Fruit fly (Drosophila melanogaster) whole organism, embryonic: Measurements from ENCODE around the gene CheB38c.
A peak's percentile ranks its signal among the peaks of the same experiment; 100 is the strongest.

ENCODE experiments used
- BEAF-32 ChIP-seq: fragments of 200-800 bp; sonication (Bioruptor generic); optimal IDR thresholded peaks from 3 replicates; lab custom pipeline; 2017; ENCODE audit warnings: missing biosample characterization, missing genetic modification characterization, mild to moderate bottlenecking, moderate library complexity, missing genetic modification reagents
- CG11695 ChIP-seq: fragments of 200-800 bp; sonication (Bioruptor generic); IDR thresholded peaks from 3 replicates; pipeline ENCODE4 v1.3.6; 2022; ENCODE audit warnings: missing biosample characterization, missing genetic modification characterization
- CG12104 ChIP-seq: fragments of 200-800 bp; sonication (Bioruptor generic); optimal IDR thresholded peaks from 3 replicates; lab custom pipeline; 2016; ENCODE audit warnings: missing biosample characterization, missing genetic modification characterization
- CG12769 ChIP-seq: fragments of 200-800 bp; sonication (Bioruptor generic); optimal IDR thresholded peaks from 2 replicates; lab custom pipeline; 2019; ENCODE audit warnings: missing biosample characterization, mild to moderate bottlenecking, missing genetic modification characterization, moderate library complexity
- CG14050 ChIP-seq: fragments of 200-800 bp; sonication (Bioruptor generic); IDR thresholded peaks from 3 replicates; pipeline ENCODE4 v1.3.6; 2022; ENCODE audit warnings: missing biosample characterization, missing genetic modification characterization
- CG14441 ChIP-seq: fragments of 200-800 bp; sonication (Bioruptor generic); IDR thresholded peaks from 2 replicates; pipeline ENCODE4 v1.3.6; 2022; ENCODE audit warnings: missing biosample characterization, missing genetic modification characterization
- CG15011 ChIP-seq: fragments of 200-800 bp; sonication (Bioruptor generic); optimal IDR thresholded peaks from 3 replicates; lab custom pipeline; 2018; ENCODE audit warnings: missing biosample characterization, mild to moderate bottlenecking, missing genetic modification characterization
- CG15073 ChIP-seq: fragments of 200-800 bp; sonication (Bioruptor generic); optimal IDR thresholded peaks from 2 replicates; lab custom pipeline; 2016; ENCODE audit warnings: missing biosample characterization, missing genetic modification characterization
- CG17328 ChIP-seq: fragments of 200-800 bp; sonication (Bioruptor generic); IDR thresholded peaks from 2 replicates; pipeline ENCODE4 v1.3.6; 2022; ENCODE audit warnings: missing biosample characterization, missing genetic modification characterization
- CG17385 ChIP-seq: fragments of 200-800 bp; sonication (Bioruptor generic); optimal IDR thresholded peaks from 3 replicates; lab custom pipeline; 2018; ENCODE audit warnings: missing biosample characterization, mild to moderate bottlenecking, missing genetic modification characterization
- CG17829 ChIP-seq: fragments of 200-800 bp; optimal IDR thresholded peaks from 2 replicates; lab custom pipeline; 2019; ENCODE audit warnings: missing biosample characterization, mild to moderate bottlenecking, missing genetic modification characterization, moderate library complexity
- CG17912 ChIP-seq: fragments of 200-800 bp; sonication (Bioruptor generic); optimal IDR thresholded peaks from 2 replicates; lab custom pipeline; 2018; ENCODE audit warnings: missing biosample characterization, mild to moderate bottlenecking, missing genetic modification characterization
- CG2678 ChIP-seq: fragments of 200-800 bp; sonication (Bioruptor generic); optimal IDR thresholded peaks from 3 replicates; lab custom pipeline; 2019; ENCODE audit warnings: missing biosample characterization, mild to moderate bottlenecking, missing genetic modification characterization, moderate library complexity
- CG30403 ChIP-seq: fragments of 200-800 bp; sonication (Bioruptor generic); optimal IDR thresholded peaks from 3 replicates; lab custom pipeline; 2016; ENCODE audit warnings: missing biosample characterization, missing genetic modification characterization
- CG34224 ChIP-seq: fragments of 200-800 bp; sonication (Bioruptor generic); IDR thresholded peaks from 3 replicates; pipeline ENCODE4 v1.3.6; 2022; ENCODE audit warnings: missing biosample characterization, missing genetic modification characterization; ENCODE audit not compliant: partially characterized antibody
- CG4404 ChIP-seq: fragments of 200-800 bp; sonication (Bioruptor generic); IDR thresholded peaks from 2 replicates; pipeline ENCODE4 v1.3.6; 2022; ENCODE audit warnings: missing biosample characterization, missing genetic modification characterization
- CG4424 ChIP-seq: fragments of 200-800 bp; sonication (Bioruptor generic); optimal IDR thresholded peaks from 3 replicates; lab custom pipeline; 2016; ENCODE audit warnings: missing biosample characterization, missing genetic modification characterization
- CG4617 ChIP-seq: fragments of 200-800 bp; sonication (Bioruptor generic); optimal IDR thresholded peaks from 3 replicates; lab custom pipeline; 2016; ENCODE audit warnings: missing biosample characterization, missing genetic modification characterization, borderline replicate concordance
- CG8944 ChIP-seq: fragments of 200-800 bp; sonication (Bioruptor generic); optimal IDR thresholded peaks from 3 replicates; lab custom pipeline; 2016; ENCODE audit warnings: missing biosample characterization, missing genetic modification characterization
- CG9215 ChIP-seq: fragments of 200-800 bp; sonication (Bioruptor generic); IDR thresholded peaks from 2 replicates; pipeline ENCODE4 v1.3.6; 2022; ENCODE audit warnings: missing biosample characterization, missing genetic modification characterization
- D19B ChIP-seq: fragments of 200-800 bp; sonication (Bioruptor generic); optimal IDR thresholded peaks from 2 replicates; lab custom pipeline; 2017; ENCODE audit warnings: missing biosample characterization, mild to moderate bottlenecking, missing genetic modification characterization
- ERR ChIP-seq: fragments of 200-800 bp; sonication (Bioruptor generic); optimal IDR thresholded peaks from 2 replicates; lab custom pipeline; 2016; ENCODE audit warnings: missing biosample characterization, missing genetic modification characterization
- Eip74EF ChIP-seq, 2 experiments: fragments of 200-800 bp in 1 of 2; fragments of >200 bp in 1 of 2; sonication (Bioruptor generic) in 1 of 2; optimal IDR thresholded peaks; 2 replicates each; lab custom pipeline; 2017 to 2019; ENCODE audit warnings: missing biosample characterization in 2 of 2, missing genetic modification characterization in 2 of 2, mild to moderate bottlenecking in 1 of 2, moderate library complexity in 1 of 2
- HLHmδ ChIP-seq: fragments of 200-800 bp; sonication (Bioruptor generic); optimal IDR thresholded peaks from 2 replicates; lab custom pipeline; 2018; ENCODE audit warnings: missing biosample characterization, mild to moderate bottlenecking, missing genetic modification characterization, moderate library complexity
- HmgD ChIP-seq: fragments of 200-800 bp; sonication (Bioruptor generic); optimal IDR thresholded peaks from 3 replicates; lab custom pipeline; 2016; ENCODE audit warnings: missing biosample characterization, missing genetic modification characterization
- Lpt ChIP-seq: fragments of >200 bp; optimal IDR thresholded peaks from 2 replicates; lab custom pipeline; 2018; ENCODE audit warnings: missing biosample characterization, missing genetic modification characterization
- MTF-1 ChIP-seq: fragments of 200-800 bp; sonication (Bioruptor generic); optimal IDR thresholded peaks from 2 replicates; lab custom pipeline; 2018; ENCODE audit warnings: missing biosample characterization, mild to moderate bottlenecking, missing genetic modification characterization, borderline replicate concordance
- Med ChIP-seq: fragments of 200-800 bp; sonication (Bioruptor generic); peaks from one replicate; lab custom pipeline; 2016; ENCODE audit warnings: missing biosample characterization, missing genetic modification characterization, mild to moderate bottlenecking, inconsistent platforms, moderate library complexity
- Myb ChIP-seq: fragments of 200-800 bp; sonication (Bioruptor generic); optimal IDR thresholded peaks from 2 replicates; lab custom pipeline; 2016; ENCODE audit warnings: missing biosample characterization, missing genetic modification characterization
- Ptx1 ChIP-seq: fragments of 200-800 bp; sonication (Bioruptor generic); IDR thresholded peaks from 2 replicates; pipeline ENCODE4 v1.3.6; 2022; ENCODE audit warnings: missing biosample characterization, missing genetic modification characterization
- YL-1 ChIP-seq: fragments of 200-800 bp; sonication (Bioruptor generic); optimal IDR thresholded peaks from 3 replicates; lab custom pipeline; 2017; ENCODE audit warnings: missing biosample characterization, mild to moderate bottlenecking, missing genetic modification characterization
- ato ChIP-seq: fragments of 200-800 bp; sonication (Bioruptor generic); IDR thresholded peaks from 2 replicates; pipeline ENCODE4 v1.3.6; 2022; ENCODE audit warnings: missing biosample characterization, missing genetic modification characterization; ENCODE audit not compliant: partially characterized antibody
- bigmax ChIP-seq: fragments of 200-800 bp; sonication (Bioruptor generic); optimal IDR thresholded peaks from 2 replicates; lab custom pipeline; 2018; ENCODE audit warnings: missing biosample characterization, mild to moderate bottlenecking, missing genetic modification characterization
- bowl ChIP-seq: fragments of 200-800 bp; sonication (Bioruptor generic); IDR thresholded peaks from 2 replicates; pipeline ENCODE4 v1.3.6; 2022; ENCODE audit warnings: missing biosample characterization, missing genetic modification characterization
- cato ChIP-seq: fragments of 200-800 bp; sonication (Bioruptor generic); optimal IDR thresholded peaks from 2 replicates; lab custom pipeline; 2016; ENCODE audit warnings: missing biosample characterization, missing genetic modification characterization, borderline replicate concordance
- dati ChIP-seq: fragments of 200-800 bp; sonication (Bioruptor generic); IDR thresholded peaks from 2 replicates; pipeline ENCODE4 v1.3.6; 2022; ENCODE audit warnings: missing biosample characterization, missing genetic modification characterization
- dpn ChIP-seq, 2 experiments: fragments of 200-800 bp; sonication (Bioruptor generic); optimal IDR thresholded peaks; 3 replicates each; lab custom pipeline; 2016; ENCODE audit warnings: missing biosample characterization in 2 of 2, missing genetic modification characterization in 2 of 2
- gsb-n ChIP-seq: fragments of 200-800 bp; sonication (Bioruptor generic); optimal IDR thresholded peaks from 3 replicates; lab custom pipeline; 2018; ENCODE audit warnings: missing biosample characterization, mild to moderate bottlenecking, missing genetic modification characterization
- ham ChIP-seq: fragments of 200-800 bp; sonication (Bioruptor generic); IDR thresholded peaks from 2 replicates; pipeline ENCODE4 v1.3.6; 2022; ENCODE audit warnings: missing biosample characterization, missing genetic modification characterization
- hkb ChIP-seq, 2 experiments: fragments of 200-800 bp in 1 of 2; fragments of >200 bp in 1 of 2; sonication (Bioruptor generic) in 1 of 2; IDR thresholded peaks in 1 of 2; optimal IDR thresholded peaks in 1 of 2; 2 replicates each; pipeline versions ENCODE4 v1.3.6 to Lab custom; 2017 to 2022; ENCODE audit warnings: missing biosample characterization in 1 of 2, missing genetic modification characterization in 1 of 2
- knrl ChIP-seq: fragments of 200-800 bp; sonication (Bioruptor generic); IDR thresholded peaks from 3 replicates; pipeline ENCODE4 v1.3.6; 2022; ENCODE audit warnings: missing biosample characterization, missing genetic modification characterization; ENCODE audit not compliant: partially characterized antibody
- pan ChIP-seq, 4 experiments: fragments of >200 bp in 3 of 4; fragments of 200-800 bp in 1 of 4; sonication (Bioruptor generic) in 1 of 4; optimal IDR thresholded peaks in 3 of 4; IDR thresholded peaks in 1 of 4; 2 replicates each; pipeline versions ENCODE4 v1.3.6 to Lab custom; 2017 to 2022; ENCODE audit warnings: missing biosample characterization in 2 of 4, missing genetic modification characterization in 2 of 4, mixed read lengths in 1 of 4
- row ChIP-seq: fragments of 200-800 bp; sonication (Bioruptor generic); IDR thresholded peaks from 3 replicates; pipeline ENCODE4 v1.3.6; 2022; ENCODE audit warnings: missing biosample characterization, missing genetic modification characterization
- sna ChIP-seq: fragments of 200-800 bp; sonication (Bioruptor generic); IDR thresholded peaks from 2 replicates; pipeline ENCODE4 v1.3.6; 2022; ENCODE audit warnings: missing biosample characterization, missing genetic modification characterization; ENCODE audit not compliant: partially characterized antibody
- sug ChIP-seq: fragments of 200-800 bp; optimal IDR thresholded peaks from 2 replicates; lab custom pipeline; 2019; ENCODE audit warnings: missing biosample characterization, mild to moderate bottlenecking, missing genetic modification characterization, moderate library complexity
- tin ChIP-seq: fragments of 200-800 bp; sonication (Bioruptor generic); optimal IDR thresholded peaks from 3 replicates; lab custom pipeline; 2016; ENCODE audit warnings: missing biosample characterization, missing genetic modification characterization
- vfl ChIP-seq: fragments of 200-800 bp; sonication (Bioruptor generic); optimal IDR thresholded peaks from 2 replicates; lab custom pipeline; 2016; ENCODE audit warnings: missing biosample characterization, missing genetic modification characterization
- zen ChIP-seq: fragments of 200-800 bp; sonication (Bioruptor generic); optimal IDR thresholded peaks from 3 replicates; lab custom pipeline; 2018; ENCODE audit warnings: missing biosample characterization, mild to moderate bottlenecking, missing genetic modification characterization, moderate library complexity
- zf30C ChIP-seq: fragments of 200-800 bp; sonication (Bioruptor generic); optimal IDR thresholded peaks from 3 replicates; lab custom pipeline; 2018; ENCODE audit warnings: missing biosample characterization, mild to moderate bottlenecking, missing genetic modification characterization

CheB38c gene

DNA sequence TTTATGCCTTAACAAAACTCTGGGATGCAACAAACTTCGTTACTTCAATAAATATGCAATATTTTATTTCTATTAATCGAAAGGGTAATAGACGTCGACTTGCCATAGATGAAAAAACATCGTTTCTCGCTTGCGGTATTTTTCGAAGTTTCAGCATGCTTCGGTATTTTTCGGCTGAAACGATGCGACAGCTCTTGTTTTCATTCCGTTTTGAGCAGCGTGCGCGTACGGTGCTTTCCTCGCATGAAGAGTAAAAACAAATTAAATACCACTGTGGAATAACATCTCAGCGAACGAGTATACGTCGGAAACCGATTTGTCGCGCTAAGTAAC, 23.2 kb downstream of the CheB38c start, which contains the start of gene CG9328 (continued):
- TF ChIP-seq ato (GFP tag; lab: Robert Waterston, UW) = peak; percentile 64
- TF ChIP-seq knrl = peak; percentile 40; the same call in 1 of the 3 replicates
- 0 out of 2 replicates have a peak, but pooled peaks have one; percentile 27 for TF ChIP-seq CG14441 (GFP tag; lab: Robert Waterston, UW)
- TF ChIP-seq CG4404 = no peak
- no peak for TF ChIP-seq vfl
- peak; percentile 27; the same call in 1 of the 2 replicates for TF ChIP-seq Ptx1 (GFP tag; lab: Robert Waterston, UW)
- TF ChIP-seq CG34224 (GFP tag; lab: Robert Waterston, UW) = no peak
- peak; percentile 35 for TF ChIP-seq tin (GFP tag; lab: Kevin White, UChicago)
- TF ChIP-seq sna (GFP tag; lab: Robert Waterston, UW) = peak; percentile 16; the same call in 1 of the 2 replicates
- TF ChIP-seq YL-1 (GFP tag; lab: Kevin White, UChicago) = no peak
- TF ChIP-seq bigmax (GFP tag; lab: Kevin White, UChicago) = peak; percentile 46
- peak; percentile 70 for TF ChIP-seq CG17829 (tag; lab: Kevin White, UChicago)
- peak; percentile 6 for TF ChIP-seq cato
- TF ChIP-seq hkb (optimal IDR thresholded peaks at IDR 0.05; lab: Kevin White, UChicago) = no peak
- TF ChIP-seq hkb (GFP tag; IDR thresholded peaks at IDR 0.05; lab: Robert Waterston, UW) = peak; percentile 62
- TF ChIP-seq CG17328 (GFP tag; lab: Robert Waterston, UW) = peak; percentile 46; the same call in 1 of the 2 replicates
- no peak for TF ChIP-seq ham (GFP tag; lab: Robert Waterston, UW)
- TF ChIP-seq Med (GFP tag; lab: Kevin White, UChicago) = peak; percentile 91
- no peak for TF ChIP-seq CG4617
- TF ChIP-seq ERR (GFP tag; lab: Kevin White, UChicago) = no peak
- peak; percentile 19 for TF ChIP-seq Myb (GFP tag; lab: Kevin White, UChicago)
- peak; percentile 51 for TF ChIP-seq HLHmδ
- TF ChIP-seq zf30C (GFP tag; lab: Kevin White, UChicago) = peak; percentile 21
- peak; percentile 48 for TF ChIP-seq CG12769
- peak; percentile 50 for TF ChIP-seq MTF-1 (GFP tag; lab: Kevin White, UChicago)
- TF ChIP-seq CG12104 = no peak
- no peak for TF ChIP-seq dati (GFP tag; lab: Robert Waterston, UW)
- no peak for TF ChIP-seq pan (optimal IDR thresholded peaks at IDR 0.05; lab: Kevin White, UChicago)
- peak in 1 of 2 experiments; percentile 67 for TF ChIP-seq pan (GFP tag; optimal IDR thresholded peaks at IDR 0.05 in 1 of 2, IDR thresholded peaks at IDR 0.05 in 1 of 2)
- no peak for TF ChIP-seq Lpt (GFP tag; lab: Kevin White, UChicago)
- TF ChIP-seq CG15073 (GFP tag; lab: Kevin White, UChicago) = no peak
- peak; percentile 27 for TF ChIP-seq CG30403
- TF ChIP-seq CG4424 (GFP tag; lab: Kevin White, UChicago) = peak; percentile 2
- TF ChIP-seq CG9215 = no peak
- TF ChIP-seq CG8944 = peak; percentile 7
- TF ChIP-seq dpn (GFP tag; optimal IDR thresholded peaks at IDR 0.05; lab: Kevin White, UChicago) = peak; percentile 27 to 47
- TF ChIP-seq CG2678 (tag; lab: Kevin White, UChicago) = peak; percentile 53
- TF ChIP-seq gsb-n (tag; lab: Kevin White, UChicago) = peak; percentile 62
- peak in 1 of 2 experiments; percentile 44 for TF ChIP-seq Eip74EF (GFP tag; optimal IDR thresholded peaks at IDR 0.05; lab: Kevin White, UChicago)
- peak; percentile 1 for TF ChIP-seq D19B (GFP tag; lab: Kevin White, UChicago)
- TF ChIP-seq sug (tag; lab: Kevin White, UChicago) = peak; percentile 36
- TF ChIP-seq CG17385 (GFP tag; lab: Kevin White, UChicago) = peak; percentile 50
- TF ChIP-seq CG15011 (GFP tag; lab: Kevin White, UChicago) = no peak
- TF ChIP-seq HmgD (GFP tag; lab: Kevin White, UChicago) = no peak
- TF ChIP-seq zen = no peak
- TF ChIP-seq BEAF-32 (GFP tag; lab: Kevin White, UChicago) = peak; percentile 66
- peak; percentile 48; the same call in 1 of the 3 replicates for TF ChIP-seq CG11695 (GFP tag; lab: Robert Waterston, UW)
- peak; percentile 28; the same call in 1 of the 3 replicates for TF ChIP-seq CG14050 (GFP tag; lab: Robert Waterston, UW)
- TF ChIP-seq bowl (GFP tag; lab: Robert Waterston, UW) = 0 out of 2 replicates have a peak, but pooled peaks have one; percentile 15
- peak; percentile 56 for TF ChIP-seq CG17912 (GFP tag; lab: Kevin White, UChicago)
- TF ChIP-seq row (GFP tag; lab: Robert Waterston, UW) = peak; percentile 70; the same call in 1 of the 3 replicates
